Worm (Caenorhabditis elegans) whole organism, early embryonic: Measurements from ENCODE around the gene psa-3.

Experiments
- flt-1 ChIP-seq: fragments of 200-800 bp; sonication (Bioruptor generic); IDR thresholded peaks from 2 replicates; pipeline ENCODE4 v1.3.6; 2022; ENCODE audit warnings: missing genetic modification characterization, missing compliant biosample characterization
- hmbx-1 ChIP-seq: sonication (generic microtip); optimal IDR thresholded peaks from 2 replicates; lab custom pipeline; 2016; ENCODE audit warnings: mild to moderate bottlenecking, missing genetic modification characterization, missing compliant biosample characterization
- hmg-4 ChIP-seq: fragments of 200-800 bp; sonication (Bioruptor generic); optimal IDR thresholded peaks from 2 replicates; lab custom pipeline; 2018; ENCODE audit warnings: mild to moderate bottlenecking, missing genetic modification characterization, missing compliant biosample characterization
- sea-1 ChIP-seq: fragments of 200-800 bp; sonication (Bioruptor generic); conservative IDR thresholded peaks from 2 replicates; pipeline ENCODE4 v1.3.6; 2022; ENCODE audit warnings: missing genetic modification characterization, missing compliant biosample characterization
- tbx-11 ChIP-seq: fragments of 200-800 bp; sonication (Bioruptor generic); IDR thresholded peaks from 2 replicates; pipeline ENCODE4 v1.3.6; 2022; ENCODE audit warnings: missing genetic modification characterization, missing compliant biosample characterization

DNA sequence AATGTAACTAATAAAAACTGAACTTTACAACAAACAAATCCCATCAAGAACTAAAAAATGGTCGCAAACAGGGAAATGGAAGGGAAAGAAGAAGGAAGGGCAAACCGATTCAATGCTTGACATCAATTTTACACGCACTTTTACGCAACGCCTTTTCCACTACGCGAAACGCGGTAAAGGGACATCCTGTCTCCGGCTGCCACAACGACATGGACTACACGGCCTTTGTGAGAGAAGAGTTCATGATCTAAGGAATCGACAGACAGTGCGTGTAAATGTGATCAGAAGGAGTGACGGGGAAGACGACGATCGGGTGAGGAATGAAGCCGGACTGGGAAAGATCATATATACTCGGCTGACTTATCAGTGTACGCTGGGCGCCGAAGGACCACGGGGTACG lies 27.3 kb upstream of the psa-3 start:
- TF ChIP-seq sea-1 (GFP tag; lab: Robert Waterston, UW) (no peak), tbx-11 (GFP tag; lab: Robert Waterston, UW) (no peak), hmbx-1 (tag; lab: Kevin White, UChicago) (no peak), flt-1 (GFP tag; lab: Robert Waterston, UW) (no peak), hmg-4 (no peak)
